Fruit fly (Drosophila melanogaster) whole organism, embryonic: ENCODE data around the gene mon2.

Experiments used
- CG10654 ChIP-seq: fragments of 200-800 bp; sonication (Bioruptor generic); optimal IDR thresholded peaks from 2 replicates; lab custom pipeline; 2016; ENCODE audit warnings: missing biosample characterization, missing genetic modification characterization
- CG12219 ChIP-seq: fragments of 200-800 bp; sonication (Bioruptor generic); optimal IDR thresholded peaks from 3 replicates; lab custom pipeline; 2018; ENCODE audit warnings: missing biosample characterization, mild to moderate bottlenecking, missing genetic modification characterization
- CG12942 ChIP-seq: fragments of 200-800 bp; sonication (Bioruptor generic); optimal IDR thresholded peaks from 3 replicates; lab custom pipeline; 2016; ENCODE audit warnings: missing biosample characterization, missing genetic modification characterization
- CG13287 ChIP-seq: fragments of 200-800 bp; sonication (Bioruptor generic); IDR thresholded peaks from 2 replicates; pipeline ENCODE4 v1.3.6; 2022; ENCODE audit warnings: missing biosample characterization, missing genetic modification characterization; ENCODE audit not compliant: partially characterized antibody
- CG14014 ChIP-seq: fragments of 200-800 bp; sonication (Bioruptor generic); IDR thresholded peaks from 2 replicates; pipeline ENCODE4 v1.3.6; 2022; ENCODE audit warnings: missing biosample characterization, missing genetic modification characterization
- CG15514 ChIP-seq: fragments of 200-800 bp; sonication (Bioruptor generic); optimal IDR thresholded peaks from 3 replicates; lab custom pipeline; 2017; ENCODE audit warnings: missing biosample characterization, missing genetic modification characterization, mild to moderate bottlenecking, moderate library complexity, missing genetic modification reagents
- CG1602 ChIP-seq: fragments of 200-800 bp; sonication (Bioruptor generic); optimal IDR thresholded peaks from 3 replicates; lab custom pipeline; 2016; ENCODE audit warnings: missing biosample characterization, missing genetic modification characterization
- CG16813 ChIP-seq: fragments of 200-800 bp; sonication (Bioruptor generic); IDR thresholded peaks from 3 replicates; pipeline ENCODE4 v1.3.6; 2022; ENCODE audit warnings: missing biosample characterization, missing genetic modification characterization; ENCODE audit not compliant: partially characterized antibody
- CG16815 ChIP-seq: fragments of 200-800 bp; sonication (Bioruptor generic); optimal IDR thresholded peaks from 3 replicates; lab custom pipeline; 2017; ENCODE audit warnings: missing biosample characterization, mild to moderate bottlenecking, missing genetic modification characterization
- CG17328 ChIP-seq: fragments of 200-800 bp; sonication (Bioruptor generic); IDR thresholded peaks from 2 replicates; pipeline ENCODE4 v1.3.6; 2022; ENCODE audit warnings: missing biosample characterization, missing genetic modification characterization
- CG18599 ChIP-seq: fragments of 200-800 bp; sonication (Bioruptor generic); optimal IDR thresholded peaks from 3 replicates; lab custom pipeline; 2017; ENCODE audit warnings: missing biosample characterization, missing genetic modification characterization, mild to moderate bottlenecking, moderate library complexity, missing genetic modification reagents
- CG2199 ChIP-seq: fragments of 200-800 bp; sonication (Bioruptor generic); IDR thresholded peaks from 3 replicates; pipeline ENCODE4 v1.3.6; 2022; ENCODE audit warnings: missing biosample characterization, missing genetic modification characterization
- CG32767 ChIP-seq: fragments of 200-800 bp; sonication (Bioruptor generic); IDR thresholded peaks from 2 replicates; pipeline ENCODE4 v1.3.6; 2022; ENCODE audit warnings: missing biosample characterization, missing genetic modification characterization
- CG33213 ChIP-seq: fragments of 200-800 bp; sonication (Bioruptor generic); optimal IDR thresholded peaks from 3 replicates; lab custom pipeline; 2016; ENCODE audit warnings: missing biosample characterization, missing genetic modification characterization
- CG34422 ChIP-seq: fragments of 200-800 bp; sonication (Bioruptor generic); IDR thresholded peaks from 3 replicates; pipeline ENCODE4 v1.3.6; 2022; ENCODE audit warnings: missing biosample characterization, missing genetic modification characterization
- CG42726 ChIP-seq: fragments of 200-800 bp; sonication (Bioruptor generic); IDR thresholded peaks from 2 replicates; pipeline ENCODE4 v1.3.6; 2022; ENCODE audit warnings: missing biosample characterization, missing genetic modification characterization; ENCODE audit not compliant: partially characterized antibody
- CG4404 ChIP-seq: fragments of 200-800 bp; sonication (Bioruptor generic); IDR thresholded peaks from 2 replicates; pipeline ENCODE4 v1.3.6; 2022; ENCODE audit warnings: missing biosample characterization, missing genetic modification characterization
- CG4424 ChIP-seq: fragments of 200-800 bp; sonication (Bioruptor generic); optimal IDR thresholded peaks from 3 replicates; lab custom pipeline; 2016; ENCODE audit warnings: missing biosample characterization, missing genetic modification characterization
- CG4707 ChIP-seq: fragments of 200-800 bp; sonication (Bioruptor generic); optimal IDR thresholded peaks from 2 replicates; lab custom pipeline; 2018; ENCODE audit warnings: missing biosample characterization, mild to moderate bottlenecking, missing genetic modification characterization, moderate library complexity
- CG6813 ChIP-seq: fragments of 200-800 bp; sonication (Bioruptor generic); optimal IDR thresholded peaks from 2 replicates; lab custom pipeline; 2017; ENCODE audit warnings: missing biosample characterization, missing genetic modification characterization, mild to moderate bottlenecking, moderate library complexity, missing genetic modification reagents
- CG7745 ChIP-seq: fragments of 200-800 bp; sonication (Bioruptor generic); optimal IDR thresholded peaks from 2 replicates; lab custom pipeline; 2018; ENCODE audit warnings: missing biosample characterization, mild to moderate bottlenecking, missing genetic modification characterization, moderate library complexity
- CG8944 ChIP-seq: fragments of 200-800 bp; sonication (Bioruptor generic); optimal IDR thresholded peaks from 3 replicates; lab custom pipeline; 2016; ENCODE audit warnings: missing biosample characterization, missing genetic modification characterization
- Dbx ChIP-seq: fragments of 200-800 bp; sonication (Bioruptor generic); IDR thresholded peaks from 3 replicates; pipeline ENCODE4 v1.3.6; 2022; ENCODE audit warnings: missing biosample characterization, missing genetic modification characterization
- Drgx ChIP-seq: fragments of 200-800 bp; sonication (Bioruptor generic); IDR thresholded peaks from 2 replicates; pipeline ENCODE4 v1.3.6; 2022; ENCODE audit warnings: missing biosample characterization, missing genetic modification characterization
- Fer2 ChIP-seq: fragments of 200-800 bp; sonication (Bioruptor generic); optimal IDR thresholded peaks from 2 replicates; lab custom pipeline; 2018; ENCODE audit warnings: missing biosample characterization, mild to moderate bottlenecking, missing genetic modification characterization, moderate library complexity
- HLH4C ChIP-seq: fragments of 200-800 bp; sonication (Bioruptor generic); IDR thresholded peaks from 3 replicates; pipeline ENCODE4 v1.3.6; 2022; ENCODE audit warnings: missing biosample characterization, missing genetic modification characterization; ENCODE audit not compliant: partially characterized antibody
- Hey ChIP-seq: fragments of 200-800 bp; sonication (Bioruptor generic); optimal IDR thresholded peaks from 3 replicates; lab custom pipeline; 2018; ENCODE audit warnings: missing biosample characterization, mild to moderate bottlenecking, missing genetic modification characterization
- Hr78 ChIP-seq, 2 experiments: fragments of 200-800 bp in 1 of 2; fragments of >200 bp in 1 of 2; sonication (Bioruptor generic) in 1 of 2; optimal IDR thresholded peaks; 2 replicates each; lab custom pipeline; 2017 to 2019; ENCODE audit warnings: missing biosample characterization in 2 of 2, missing genetic modification characterization in 2 of 2, mild to moderate bottlenecking in 1 of 2, moderate library complexity in 1 of 2
- Med ChIP-seq: fragments of 200-800 bp; sonication (Bioruptor generic); peaks from one replicate; lab custom pipeline; 2016; ENCODE audit warnings: missing biosample characterization, missing genetic modification characterization, mild to moderate bottlenecking, inconsistent platforms, moderate library complexity
- NC2α ChIP-seq: fragments of 200-800 bp; sonication (Bioruptor generic); optimal IDR thresholded peaks from 2 replicates; lab custom pipeline; 2016; ENCODE audit warnings: missing biosample characterization, missing genetic modification characterization
- Nf-YB ChIP-seq: fragments of 200-800 bp; sonication (Bioruptor generic); optimal IDR thresholded peaks from 3 replicates; lab custom pipeline; 2019; ENCODE audit warnings: missing biosample characterization, mild to moderate bottlenecking, missing genetic modification characterization, moderate library complexity
- Optix ChIP-seq: fragments of 200-800 bp; sonication (Bioruptor generic); IDR thresholded peaks from 3 replicates; pipeline ENCODE4 v1.3.6; 2022; ENCODE audit warnings: missing biosample characterization, missing genetic modification characterization
- Side ChIP-seq: fragments of 200-800 bp; sonication (Bioruptor generic); optimal IDR thresholded peaks from 2 replicates; lab custom pipeline; 2016; ENCODE audit warnings: missing biosample characterization, missing genetic modification characterization
- Sox102F ChIP-seq: fragments of 200-800 bp; sonication (Bioruptor generic); optimal IDR thresholded peaks from 2 replicates; lab custom pipeline; 2018; ENCODE audit warnings: missing biosample characterization, mild to moderate bottlenecking, missing genetic modification characterization, moderate library complexity
- Usf ChIP-seq: fragments of 200-800 bp; sonication (Bioruptor generic); optimal IDR thresholded peaks from 2 replicates; lab custom pipeline; 2017; ENCODE audit warnings: missing genotype, missing biosample characterization, missing genetic modification characterization
- cato ChIP-seq: fragments of 200-800 bp; sonication (Bioruptor generic); optimal IDR thresholded peaks from 2 replicates; lab custom pipeline; 2016; ENCODE audit warnings: missing biosample characterization, missing genetic modification characterization, borderline replicate concordance
- chinmo ChIP-seq: fragments of 200-800 bp; sonication (Bioruptor generic); IDR thresholded peaks from 4 replicates; pipeline ENCODE4 v1.3.6; 2022; ENCODE audit warnings: missing biosample characterization, missing genetic modification characterization; ENCODE audit not compliant: partially characterized antibody
- dimm ChIP-seq: fragments of 200-800 bp; sonication (Bioruptor generic); IDR thresholded peaks from 2 replicates; pipeline ENCODE4 v1.3.6; 2022; ENCODE audit warnings: missing biosample characterization, missing genetic modification characterization
- grn ChIP-seq: fragments of 200-800 bp; sonication (Bioruptor generic); optimal IDR thresholded peaks from 3 replicates; lab custom pipeline; 2017; ENCODE audit warnings: missing biosample characterization, missing genetic modification characterization
- hbn ChIP-seq: fragments of 200-800 bp; sonication (Bioruptor generic); IDR thresholded peaks from 2 replicates; pipeline ENCODE4 v1.3.6; 2022; ENCODE audit warnings: missing biosample characterization, missing genetic modification characterization; ENCODE audit not compliant: partially characterized antibody
- inv ChIP-seq: fragments of 200-800 bp; sonication (Bioruptor generic); IDR thresholded peaks from 2 replicates; pipeline ENCODE4 v1.3.6; 2022; ENCODE audit warnings: missing biosample characterization, missing genetic modification characterization; ENCODE audit not compliant: partially characterized antibody
- jigr1 ChIP-seq: fragments of 200-800 bp; sonication (Bioruptor generic); IDR thresholded peaks from 3 replicates; pipeline ENCODE4 v1.3.6; 2022; ENCODE audit warnings: missing biosample characterization, missing genetic modification characterization
- pan ChIP-seq, 4 experiments: fragments of >200 bp in 3 of 4; fragments of 200-800 bp in 1 of 4; sonication (Bioruptor generic) in 1 of 4; optimal IDR thresholded peaks in 3 of 4; IDR thresholded peaks in 1 of 4; 2 replicates each; pipeline versions ENCODE4 v1.3.6 to Lab custom; 2017 to 2022; ENCODE audit warnings: missing biosample characterization in 2 of 4, missing genetic modification characterization in 2 of 4, mixed read lengths in 1 of 4
- pfk ChIP-seq: fragments of 200-800 bp; sonication (Bioruptor generic); optimal IDR thresholded peaks from 2 replicates; lab custom pipeline; 2018; ENCODE audit warnings: missing biosample characterization, mild to moderate bottlenecking, missing genetic modification characterization, moderate library complexity
- psq ChIP-seq: fragments of 200-800 bp; sonication (Bioruptor generic); optimal IDR thresholded peaks from 2 replicates; lab custom pipeline; 2017; ENCODE audit warnings: missing biosample characterization, missing genetic modification characterization
- sima ChIP-seq: fragments of 200-800 bp; sonication (Bioruptor generic); optimal IDR thresholded peaks from 2 replicates; lab custom pipeline; 2016; ENCODE audit warnings: missing biosample characterization, missing genetic modification characterization
- sqz ChIP-seq: fragments of 200-800 bp; sonication (Bioruptor generic); optimal IDR thresholded peaks from 3 replicates; lab custom pipeline; 2018; ENCODE audit warnings: missing biosample characterization, mild to moderate bottlenecking, missing genetic modification characterization
- vfl ChIP-seq: fragments of 200-800 bp; sonication (Bioruptor generic); optimal IDR thresholded peaks from 2 replicates; lab custom pipeline; 2016; ENCODE audit warnings: missing biosample characterization, missing genetic modification characterization
- zfh2 ChIP-seq: fragments of 200-800 bp; sonication (Bioruptor generic); optimal IDR thresholded peaks from 2 replicates; lab custom pipeline; 2016; ENCODE audit warnings: missing biosample characterization, missing genetic modification characterization

Gene mon2

DNA sequence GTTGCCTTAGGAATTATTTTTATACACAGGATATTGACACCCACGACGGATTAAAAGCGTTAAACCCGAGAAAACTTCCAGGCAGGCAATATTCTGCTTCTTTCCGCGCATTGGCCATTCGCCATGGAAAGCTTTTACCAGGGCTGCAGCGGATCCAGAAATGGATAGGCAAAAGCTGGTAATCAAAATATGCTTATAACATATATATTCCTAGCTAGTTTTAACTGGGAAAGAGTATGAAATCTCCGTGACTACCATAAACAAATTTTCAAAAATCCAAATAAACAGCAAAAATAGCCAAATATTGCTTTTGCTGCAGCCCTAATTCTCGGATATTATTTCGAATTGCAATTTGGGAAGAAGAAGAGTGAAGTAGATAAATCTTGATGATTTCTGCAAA, 35.7 kb upstream of the mon2 start, which contains the start of the genes PAPLA1 and Rbsn-5 (continued):
- TF ChIP-seq pfk (GFP tag; lab: Kevin White, UChicago) (peak; percentile 41), zfh2 (GFP tag; lab: Kevin White, UChicago) (peak; percentile 97), CG4424 (GFP tag; lab: Kevin White, UChicago) (peak; percentile 96), jigr1 (GFP tag; lab: Robert Waterston, UW) (peak; percentile 87), Med (GFP tag; lab: Kevin White, UChicago) (peak; percentile 99), CG16813 (GFP tag; lab: Robert Waterston, UW) (no peak), CG4404 (GFP tag; lab: Robert Waterston, UW) (peak; percentile 90), CG15514 (GFP tag; lab: Kevin White, UChicago) (peak; percentile 90), cato (GFP tag; lab: Kevin White, UChicago) (peak; percentile 92), NC2α (GFP tag; lab: Kevin White, UChicago) (peak; percentile 88), CG18599 (GFP tag; lab: Kevin White, UChicago) (peak; percentile 94), CG10654 (peak; percentile 94), CG13287 (no peak; the same call in 1 of the 2 replicates), CG34422 (GFP tag; lab: Robert Waterston, UW) (peak; percentile 92), CG17328 (peak; percentile 89), Usf (GFP tag; lab: Kevin White, UChicago) (peak; percentile 82), CG12942 (GFP tag; lab: Kevin White, UChicago) (peak; percentile 94), CG4707 (GFP tag; lab: Kevin White, UChicago) (peak; percentile 64), CG8944 (GFP tag; lab: Kevin White, UChicago) (peak; percentile 96), Dbx (GFP tag; lab: Robert Waterston, UW) (peak; percentile 92), CG6813 (GFP tag; lab: Kevin White, UChicago) (peak; percentile 80), chinmo (GFP tag; lab: Robert Waterston, UW) (no peak), grn (GFP tag; lab: Kevin White, UChicago) (peak; percentile 83), Fer2 (tag; lab: Kevin White, UChicago) (peak; percentile 91), sqz (GFP tag; lab: Kevin White, UChicago) (peak; percentile 80), CG2199 (0 out of 3 replicates have a peak, but pooled peaks have one; percentile 22), Side (peak; percentile 93), CG16815 (GFP tag; lab: Kevin White, UChicago) (peak; percentile 85), CG12219 (GFP tag; lab: Kevin White, UChicago) (peak; percentile 86), psq (GFP tag; lab: Kevin White, UChicago) (peak; percentile 74), Optix (GFP tag; lab: Robert Waterston, UW) (peak; percentile 84), pan (optimal IDR thresholded peaks at IDR 0.05; lab: Kevin White, UChicago) (no peak), pan (GFP tag; optimal IDR thresholded peaks at IDR 0.05 in 1 of 2, IDR thresholded peaks at IDR 0.05 in 1 of 2) (peak in 1 of 2 experiments; percentile 95), CG7745 (tag; lab: Kevin White, UChicago) (no peak), hbn (no peak), Hr78 (GFP tag; optimal IDR thresholded peaks at IDR 0.05; lab: Kevin White, UChicago) (no peak), Hey (tag; lab: Kevin White, UChicago) (peak; percentile 83), dimm (GFP tag; lab: Robert Waterston, UW) (peak; percentile 73), HLH4C (GFP tag; lab: Robert Waterston, UW) (no peak), CG32767 (peak; percentile 85), CG33213 (GFP tag; lab: Kevin White, UChicago) (peak; percentile 93), sima (GFP tag; lab: Kevin White, UChicago) (peak; percentile 89), Sox102F (GFP tag; lab: Kevin White, UChicago) (peak; percentile 95), vfl (peak; percentile 94), Nf-YB (GFP tag; lab: Kevin White, UChicago) (peak; percentile 74), CG1602 (GFP tag; lab: Kevin White, UChicago) (peak; percentile 94), Drgx (peak; percentile 79), CG42726 (GFP tag; lab: Robert Waterston, UW) (no peak), CG14014 (GFP tag; lab: Robert Waterston, UW) (peak; percentile 93), inv (GFP tag; lab: Robert Waterston, UW) (no peak)
